Fruit fly (Drosophila melanogaster) whole organism, embryonic: ENCODE results near the gene RhoGAP93B.

Source experiments
- CG10209 ChIP-seq: fragments of 200-800 bp; sonication (Bioruptor generic); optimal IDR thresholded peaks from 3 replicates; lab custom pipeline; 2017; ENCODE audit warnings: missing biosample characterization, mild to moderate bottlenecking, missing genetic modification characterization, missing genetic modification reagents
- CG10274 ChIP-seq: fragments of 200-800 bp; sonication (Bioruptor generic); optimal IDR thresholded peaks from 3 replicates; lab custom pipeline; 2017; ENCODE audit warnings: missing biosample characterization, mild to moderate bottlenecking, missing genetic modification characterization
- CG11456 ChIP-seq: fragments of 200-800 bp; sonication (Bioruptor generic); IDR thresholded peaks from 3 replicates; pipeline ENCODE4 v1.3.6; 2022; ENCODE audit warnings: missing biosample characterization, missing genetic modification characterization
- CG13624 ChIP-seq: fragments of 200-800 bp; sonication (Bioruptor generic); optimal IDR thresholded peaks from 2 replicates; lab custom pipeline; 2016; ENCODE audit warnings: missing biosample characterization, missing genetic modification characterization
- CG14050 ChIP-seq: fragments of 200-800 bp; sonication (Bioruptor generic); IDR thresholded peaks from 3 replicates; pipeline ENCODE4 v1.3.6; 2022; ENCODE audit warnings: missing biosample characterization, missing genetic modification characterization
- CG14441 ChIP-seq: fragments of 200-800 bp; sonication (Bioruptor generic); IDR thresholded peaks from 2 replicates; pipeline ENCODE4 v1.3.6; 2022; ENCODE audit warnings: missing biosample characterization, missing genetic modification characterization
- CG15479 ChIP-seq: fragments of 200-800 bp; sonication (Bioruptor generic); optimal IDR thresholded peaks from 3 replicates; lab custom pipeline; 2019; ENCODE audit warnings: missing biosample characterization, mild to moderate bottlenecking, missing genetic modification characterization, moderate library complexity
- CG15514 ChIP-seq: fragments of 200-800 bp; sonication (Bioruptor generic); optimal IDR thresholded peaks from 3 replicates; lab custom pipeline; 2017; ENCODE audit warnings: missing biosample characterization, missing genetic modification characterization, mild to moderate bottlenecking, moderate library complexity, missing genetic modification reagents
- CG15601 ChIP-seq: fragments of 200-800 bp; sonication (Bioruptor generic); optimal IDR thresholded peaks from 3 replicates; lab custom pipeline; 2019; ENCODE audit warnings: missing biosample characterization, mild to moderate bottlenecking, missing genetic modification characterization, moderate library complexity
- CG18599 ChIP-seq: fragments of 200-800 bp; sonication (Bioruptor generic); optimal IDR thresholded peaks from 3 replicates; lab custom pipeline; 2017; ENCODE audit warnings: missing biosample characterization, missing genetic modification characterization, mild to moderate bottlenecking, moderate library complexity, missing genetic modification reagents
- CG2116 ChIP-seq: fragments of 200-800 bp; sonication (Bioruptor generic); optimal IDR thresholded peaks from 3 replicates; lab custom pipeline; 2018; ENCODE audit warnings: missing biosample characterization, mild to moderate bottlenecking, missing genetic modification characterization
- CG2712 ChIP-seq: fragments of 200-800 bp; optimal IDR thresholded peaks from 3 replicates; lab custom pipeline; 2019; ENCODE audit warnings: missing biosample characterization, mild to moderate bottlenecking, missing genetic modification characterization, moderate library complexity
- CG30403 ChIP-seq: fragments of 200-800 bp; sonication (Bioruptor generic); optimal IDR thresholded peaks from 3 replicates; lab custom pipeline; 2016; ENCODE audit warnings: missing biosample characterization, missing genetic modification characterization
- CG32532 ChIP-seq: fragments of 200-800 bp; sonication (Bioruptor generic); IDR thresholded peaks from 2 replicates; pipeline ENCODE4 v1.3.6; 2022; ENCODE audit warnings: missing biosample characterization, missing genetic modification characterization
- CG34224 ChIP-seq: fragments of 200-800 bp; sonication (Bioruptor generic); IDR thresholded peaks from 3 replicates; pipeline ENCODE4 v1.3.6; 2022; ENCODE audit warnings: missing biosample characterization, missing genetic modification characterization; ENCODE audit not compliant: partially characterized antibody
- CG34422 ChIP-seq: fragments of 200-800 bp; sonication (Bioruptor generic); IDR thresholded peaks from 3 replicates; pipeline ENCODE4 v1.3.6; 2022; ENCODE audit warnings: missing biosample characterization, missing genetic modification characterization
- CG4707 ChIP-seq: fragments of 200-800 bp; sonication (Bioruptor generic); optimal IDR thresholded peaks from 2 replicates; lab custom pipeline; 2018; ENCODE audit warnings: missing biosample characterization, mild to moderate bottlenecking, missing genetic modification characterization, moderate library complexity
- CG7786 ChIP-seq: fragments of 200-800 bp; sonication (Bioruptor generic); optimal IDR thresholded peaks from 2 replicates; lab custom pipeline; 2016; ENCODE audit warnings: missing biosample characterization, missing genetic modification characterization
- CG8944 ChIP-seq: fragments of 200-800 bp; sonication (Bioruptor generic); optimal IDR thresholded peaks from 3 replicates; lab custom pipeline; 2016; ENCODE audit warnings: missing biosample characterization, missing genetic modification characterization
- CG9817 ChIP-seq: fragments of 200-800 bp; sonication (Bioruptor generic); optimal IDR thresholded peaks from 2 replicates; lab custom pipeline; 2018; ENCODE audit warnings: missing biosample characterization, mild to moderate bottlenecking, missing genetic modification characterization, moderate library complexity
- Dref ChIP-seq: fragments of 200-800 bp; sonication (Bioruptor generic); IDR thresholded peaks from 2 replicates; pipeline ENCODE4 v1.3.6; 2022; ENCODE audit warnings: missing biosample characterization, missing genetic modification characterization
- Fer3 ChIP-seq: fragments of 200-800 bp; sonication (Bioruptor generic); optimal IDR thresholded peaks from 2 replicates; lab custom pipeline; 2018; ENCODE audit warnings: missing biosample characterization, mild to moderate bottlenecking, missing genetic modification characterization, moderate library complexity
- Gsc ChIP-seq: fragments of 200-800 bp; sonication (Bioruptor generic); IDR thresholded peaks from 2 replicates; pipeline ENCODE4 v1.3.6; 2022; ENCODE audit warnings: missing biosample characterization, missing genetic modification characterization
- HLH54F ChIP-seq: fragments of 200-800 bp; sonication (Bioruptor generic); optimal IDR thresholded peaks from 3 replicates; lab custom pipeline; 2016; ENCODE audit warnings: missing biosample characterization, missing genetic modification characterization
- MBD-R2 ChIP-seq: fragments of 200-800 bp; sonication (Bioruptor generic); IDR thresholded peaks from 2 replicates; pipeline ENCODE4 v1.3.6; 2022; ENCODE audit warnings: missing biosample characterization, missing genetic modification characterization
- Med ChIP-seq: fragments of 200-800 bp; sonication (Bioruptor generic); peaks from one replicate; lab custom pipeline; 2016; ENCODE audit warnings: missing biosample characterization, missing genetic modification characterization, mild to moderate bottlenecking, inconsistent platforms, moderate library complexity
- NFAT ChIP-seq: fragments of 200-800 bp; sonication (Bioruptor generic); IDR thresholded peaks from 2 replicates; pipeline ENCODE4 v1.3.6; 2022; ENCODE audit warnings: missing biosample characterization, missing genetic modification characterization
- Ptx1 ChIP-seq: fragments of 200-800 bp; sonication (Bioruptor generic); IDR thresholded peaks from 2 replicates; pipeline ENCODE4 v1.3.6; 2022; ENCODE audit warnings: missing biosample characterization, missing genetic modification characterization
- Stat92E ChIP-seq, 3 experiments: fragments of >200 bp in 2 of 3; fragments of 200-800 bp in 1 of 3; sonication (Bioruptor generic) in 1 of 3; optimal IDR thresholded peaks; 2 replicates each; lab custom pipeline; 2017 to 2019; ENCODE audit warnings: missing biosample characterization in 3 of 3, missing genetic modification characterization in 3 of 3, mild to moderate bottlenecking in 1 of 3, moderate library complexity in 1 of 3
- Xbp1 ChIP-seq: fragments of 200-800 bp; sonication (Bioruptor generic); optimal IDR thresholded peaks from 3 replicates; lab custom pipeline; 2016; ENCODE audit warnings: missing biosample characterization, mild to moderate bottlenecking, missing genetic modification characterization
- al ChIP-seq: fragments of 200-800 bp; sonication (Bioruptor generic); IDR thresholded peaks from 2 replicates; pipeline ENCODE4 v1.3.6; 2022; ENCODE audit warnings: missing biosample characterization, missing genetic modification characterization
- az2 ChIP-seq: fragments of 200-800 bp; sonication (Bioruptor generic); optimal IDR thresholded peaks from 3 replicates; lab custom pipeline; 2016; ENCODE audit warnings: missing biosample characterization, missing genetic modification characterization
- bab2 ChIP-seq: fragments of 200-800 bp; sonication (Bioruptor generic); optimal IDR thresholded peaks from 2 replicates; lab custom pipeline; 2016; ENCODE audit warnings: missing biosample characterization, missing genetic modification characterization
- cg ChIP-seq: fragments of 200-800 bp; sonication (Bioruptor generic); optimal IDR thresholded peaks from 3 replicates; lab custom pipeline; 2019; ENCODE audit warnings: missing biosample characterization, mild to moderate bottlenecking, missing genetic modification characterization, moderate library complexity
- chif ChIP-seq, 2 experiments: fragments of 200-800 bp; sonication (Bioruptor generic); optimal IDR thresholded peaks; 3 replicates each; lab custom pipeline; 2016; ENCODE audit warnings: missing biosample characterization in 2 of 2, missing genetic modification characterization in 2 of 2
- fd64A ChIP-seq: fragments of 200-800 bp; sonication (Bioruptor generic); optimal IDR thresholded peaks from 3 replicates; lab custom pipeline; 2018; ENCODE audit warnings: missing biosample characterization, mild to moderate bottlenecking, missing genetic modification characterization
- gsb-n ChIP-seq: fragments of 200-800 bp; sonication (Bioruptor generic); optimal IDR thresholded peaks from 3 replicates; lab custom pipeline; 2018; ENCODE audit warnings: missing biosample characterization, mild to moderate bottlenecking, missing genetic modification characterization
- inv ChIP-seq: fragments of 200-800 bp; sonication (Bioruptor generic); IDR thresholded peaks from 2 replicates; pipeline ENCODE4 v1.3.6; 2022; ENCODE audit warnings: missing biosample characterization, missing genetic modification characterization; ENCODE audit not compliant: partially characterized antibody
- kah ChIP-seq: fragments of 200-800 bp; sonication (Bioruptor generic); optimal IDR thresholded peaks from 2 replicates; lab custom pipeline; 2018; ENCODE audit warnings: missing biosample characterization, mild to moderate bottlenecking, missing genetic modification characterization
- lab ChIP-seq: fragments of 200-800 bp; sonication (Bioruptor generic); optimal IDR thresholded peaks from 3 replicates; lab custom pipeline; 2017; ENCODE audit warnings: missing biosample characterization, missing genetic modification characterization, mild to moderate bottlenecking, moderate library complexity, missing genetic modification reagents
- nau ChIP-seq: fragments of 200-800 bp; sonication (Bioruptor generic); optimal IDR thresholded peaks from 3 replicates; lab custom pipeline; 2017; ENCODE audit warnings: missing biosample characterization, mild to moderate bottlenecking, missing genetic modification characterization, missing genetic modification reagents
- row ChIP-seq: fragments of 200-800 bp; sonication (Bioruptor generic); IDR thresholded peaks from 3 replicates; pipeline ENCODE4 v1.3.6; 2022; ENCODE audit warnings: missing biosample characterization, missing genetic modification characterization
- sim ChIP-seq: fragments of 200-800 bp; sonication (Bioruptor generic); IDR thresholded peaks from 2 replicates; pipeline ENCODE4 v1.3.6; 2022; ENCODE audit warnings: missing biosample characterization, missing genetic modification characterization
- sob ChIP-seq: fragments of 200-800 bp; sonication (Bioruptor generic); IDR thresholded peaks from 2 replicates; pipeline ENCODE4 v1.3.6; 2022; ENCODE audit warnings: missing biosample characterization, missing genetic modification characterization
- stwl ChIP-seq: fragments of 200-800 bp; sonication (Bioruptor generic); optimal IDR thresholded peaks from 3 replicates; lab custom pipeline; 2018; ENCODE audit warnings: missing biosample characterization, mild to moderate bottlenecking, missing genetic modification characterization, moderate library complexity
- twi ChIP-seq: fragments of 200-800 bp; optimal IDR thresholded peaks from 2 replicates; lab custom pipeline; 2019; ENCODE audit warnings: missing biosample characterization, mild to moderate bottlenecking, missing genetic modification characterization, moderate library complexity
- tx ChIP-seq: fragments of 200-800 bp; sonication (Bioruptor generic); optimal IDR thresholded peaks from 2 replicates; lab custom pipeline; 2016; ENCODE audit warnings: missing biosample characterization, missing genetic modification characterization
- zen ChIP-seq: fragments of 200-800 bp; sonication (Bioruptor generic); optimal IDR thresholded peaks from 3 replicates; lab custom pipeline; 2018; ENCODE audit warnings: missing biosample characterization, mild to moderate bottlenecking, missing genetic modification characterization, moderate library complexity
- zfh2 ChIP-seq: fragments of 200-800 bp; sonication (Bioruptor generic); optimal IDR thresholded peaks from 2 replicates; lab custom pipeline; 2016; ENCODE audit warnings: missing biosample characterization, missing genetic modification characterization

Gene RhoGAP93B

DNA sequence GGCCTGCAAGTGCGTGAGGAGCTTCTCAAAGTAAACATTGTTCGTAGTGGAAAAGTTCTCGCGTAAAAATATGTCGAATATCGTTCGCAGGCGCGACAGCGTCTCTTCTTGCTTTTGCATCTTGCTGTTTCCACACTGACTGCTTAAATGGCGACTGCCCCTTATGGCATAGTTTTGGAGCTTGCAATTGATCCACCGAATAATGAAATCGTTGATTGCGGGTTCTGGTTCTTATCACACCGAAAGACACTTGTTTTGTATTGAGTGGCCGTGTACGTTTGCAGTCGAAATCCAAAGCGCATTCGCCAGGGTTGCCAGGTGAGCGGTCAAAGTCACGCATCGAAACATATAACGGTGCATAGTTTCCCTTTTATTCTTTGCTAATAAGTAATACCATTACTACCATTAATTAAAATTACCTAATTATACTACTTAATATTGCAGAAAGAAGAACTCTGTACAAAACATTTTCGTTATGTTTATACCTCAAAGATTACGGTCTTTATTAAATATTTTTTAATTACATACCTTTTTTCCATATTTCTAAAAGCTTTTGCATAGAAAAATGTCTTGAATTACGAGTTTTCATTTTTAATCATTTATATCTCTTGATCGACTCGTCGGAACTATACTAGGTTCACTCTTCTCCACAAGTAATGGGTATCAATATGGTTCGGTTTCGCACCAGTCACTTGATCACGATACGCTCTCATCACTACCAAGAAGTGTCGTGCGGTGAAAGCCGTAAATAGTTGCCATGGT, 4.0 kb upstream of the RhoGAP93B start, which contains the start of the genes CG7044 and Tbc1d22 (continued):
- TF ChIP-seq CG8944 (GFP tag; lab: Kevin White, UChicago) (peak; percentile 17), CG14441 (GFP tag; lab: Robert Waterston, UW) (no peak), CG9817 (peak; percentile 54), inv (GFP tag; lab: Robert Waterston, UW) (peak; percentile 38; the same call in 1 of the 2 replicates), CG15601 (tag; lab: Kevin White, UChicago) (peak; percentile 25), Dref (no peak; the same call in 1 of the 2 replicates), Xbp1 (GFP tag; lab: Kevin White, UChicago) (peak; percentile 71), nau (GFP tag; lab: Kevin White, UChicago) (no peak), NFAT (peak; percentile 45; the same call in 1 of the 2 replicates), CG34422 (GFP tag; lab: Robert Waterston, UW) (no peak; the same call in 2 of the 3 replicates), CG34224 (GFP tag; lab: Robert Waterston, UW) (no peak), Gsc (GFP tag; lab: Robert Waterston, UW) (no peak), CG13624 (peak; percentile 28), sob (GFP tag; lab: Robert Waterston, UW) (no peak), CG30403 (GFP tag; lab: Kevin White, UChicago) (peak; percentile 83), stwl (tag; lab: Kevin White, UChicago) (peak; percentile 37), CG32532 (GFP tag; lab: Robert Waterston, UW) (peak; percentile 38), CG10209 (GFP tag; lab: Kevin White, UChicago) (peak; percentile 29), gsb-n (tag; lab: Kevin White, UChicago) (no peak), zen (tag; lab: Kevin White, UChicago) (peak; percentile 24), CG15479 (GFP tag; lab: Kevin White, UChicago) (no peak), MBD-R2 (GFP tag; lab: Robert Waterston, UW) (peak; percentile 63), lab (GFP tag; lab: Kevin White, UChicago) (no peak), Med (peak; percentile 69), al (GFP tag; lab: Robert Waterston, UW) (no peak), az2 (GFP tag; lab: Kevin White, UChicago) (peak; percentile 58), row (GFP tag; lab: Robert Waterston, UW) (peak; percentile 91), CG7786 (GFP tag; lab: Kevin White, UChicago) (no peak), CG18599 (GFP tag; lab: Kevin White, UChicago) (no peak), Stat92E (GFP tag; optimal IDR thresholded peaks at IDR 0.05; lab: Kevin White, UChicago) (no peak), Ptx1 (GFP tag; lab: Robert Waterston, UW) (peak; percentile 44; the same call in 1 of the 2 replicates), zfh2 (GFP tag; lab: Kevin White, UChicago) (peak; percentile 70), bab2 (GFP tag; lab: Kevin White, UChicago) (peak; percentile 26), CG11456 (GFP tag; lab: Robert Waterston, UW) (no peak; the same call in 2 of the 3 replicates), fd64A (GFP tag; lab: Kevin White, UChicago) (no peak), kah (GFP tag; lab: Kevin White, UChicago) (peak; percentile 88), CG10274 (GFP tag; lab: Kevin White, UChicago) (no peak), CG2116 (GFP tag; lab: Kevin White, UChicago) (peak; percentile 29), cg (GFP tag; lab: Kevin White, UChicago) (no peak), CG4707 (GFP tag; lab: Kevin White, UChicago) (no peak), chif (GFP tag; optimal IDR thresholded peaks at IDR 0.05; lab: Kevin White, UChicago) (peak in 1 of 2 experiments; percentile 20), tx (GFP tag; lab: Kevin White, UChicago) (peak; percentile 3), twi (tag; lab: Kevin White, UChicago) (peak; percentile 22), sim (GFP tag; lab: Robert Waterston, UW) (no peak), Fer3 (tag; lab: Kevin White, UChicago) (peak; percentile 26), CG15514 (GFP tag; lab: Kevin White, UChicago) (no peak), HLH54F (GFP tag; lab: Kevin White, UChicago) (peak; percentile 64), CG2712 (tag; lab: Kevin White, UChicago) (peak; percentile 72), CG14050 (GFP tag; lab: Robert Waterston, UW) (no peak)
